Fruit fly (Drosophila melanogaster) S2 (cell line): ENCODE measurements around the gene PH4alphaMP.

Source experiments
- CG8478 ChIP-seq: fragments of >200 bp; optimal IDR thresholded peaks from 2 replicates; lab custom pipeline; 2018
- CTCF ChIP-seq, 2 experiments: fragments of >200 bp; optimal IDR thresholded peaks; 2 replicates each; lab custom pipeline; 2018

DNA sequence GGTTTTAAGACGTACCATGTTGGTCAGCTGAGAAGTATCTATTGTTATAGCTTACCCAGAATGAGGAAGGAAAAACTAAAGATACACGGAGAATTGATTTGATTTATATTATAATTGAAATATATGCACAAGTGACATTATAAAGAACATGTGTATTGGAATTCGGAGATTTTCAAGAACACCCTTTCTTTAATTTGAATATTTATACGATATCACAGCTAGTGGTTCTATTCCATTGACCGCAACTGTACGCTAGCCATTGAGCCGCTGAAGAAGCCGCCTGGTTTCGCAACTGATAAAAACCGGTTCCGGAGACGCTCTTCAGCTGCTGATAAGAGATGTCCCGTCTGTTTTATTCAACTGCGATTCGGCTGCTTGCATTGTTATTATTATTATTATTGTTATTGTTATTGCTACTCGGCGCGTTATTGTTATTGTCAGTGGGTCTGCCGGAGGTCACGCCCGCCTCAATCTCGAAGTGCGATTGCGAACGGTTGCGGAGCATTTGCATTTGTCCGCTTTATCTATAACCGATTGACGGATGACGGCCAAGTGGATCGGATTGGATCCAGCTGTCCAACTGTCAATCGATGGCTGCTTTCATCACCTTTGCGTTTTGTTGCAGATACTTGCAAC, 34.2 kb downstream of the PH4alphaMP start:
- no peak for TF ChIP-seq CG8478 (lab: Kevin White, UChicago)
- no peak for TF ChIP-seq CTCF (optimal IDR thresholded peaks at IDR 0.05; lab: Kevin White, UChicago)
